Fruit fly (Drosophila melanogaster) whole organism, adult: ENCODE measurements around the gene Cyp1.

Source experiments
- CG14711 ChIP-seq: fragments of 200-800 bp; sonication (Bioruptor generic); optimal IDR thresholded peaks from 2 replicates; lab custom pipeline; 2018; ENCODE audit warnings: missing biosample characterization, mild to moderate bottlenecking, missing genetic modification characterization, moderate library complexity
- CG33017 ChIP-seq: fragments of 200-800 bp; sonication (Bioruptor generic); optimal IDR thresholded peaks from 2 replicates; lab custom pipeline; 2018; ENCODE audit warnings: missing biosample characterization, mild to moderate bottlenecking, missing genetic modification characterization, moderate library complexity
- CG7045 ChIP-seq: fragments of 200-800 bp; sonication (Bioruptor generic); optimal IDR thresholded peaks from 2 replicates; lab custom pipeline; 2017; ENCODE audit warnings: missing biosample characterization, mild to moderate bottlenecking, missing genetic modification characterization
- CG7101 ChIP-seq: fragments of 200-800 bp; sonication (Bioruptor generic); optimal IDR thresholded peaks from 2 replicates; lab custom pipeline; 2018; ENCODE audit warnings: missing biosample characterization, mild to moderate bottlenecking, missing genetic modification characterization, moderate library complexity
- Hr96 ChIP-seq: fragments of 200-800 bp; sonication (Bioruptor generic); optimal IDR thresholded peaks from 2 replicates; lab custom pipeline; 2016; ENCODE audit warnings: missing biosample characterization, missing genetic modification characterization
- Mnt ChIP-seq: fragments of 200-800 bp; sonication (Bioruptor generic); optimal IDR thresholded peaks from 2 replicates; lab custom pipeline; 2016; ENCODE audit warnings: missing biosample characterization, mild to moderate bottlenecking, missing genetic modification characterization
- bab1 ChIP-seq: fragments of 200-800 bp; sonication (Bioruptor generic); optimal IDR thresholded peaks from 3 replicates; lab custom pipeline; 2019; ENCODE audit warnings: missing biosample characterization, mild to moderate bottlenecking, missing genetic modification characterization, moderate library complexity
- cnc ChIP-seq, 2 experiments: fragments of >200 bp; optimal IDR thresholded peaks; 2 replicates each; lab custom pipeline; 2017
- kay ChIP-seq: fragments of 200-800 bp; sonication (Bioruptor generic); peaks from one replicate; lab custom pipeline; 2016; ENCODE audit warnings: missing biosample characterization, missing genetic modification characterization, borderline replicate concordance
- ovo ChIP-seq: fragments of 200-800 bp; sonication (Bioruptor generic); optimal IDR thresholded peaks from 2 replicates; lab custom pipeline; 2016; ENCODE audit warnings: missing biosample characterization, missing genetic modification characterization
- tj ChIP-seq: fragments of 200-800 bp; sonication (Bioruptor generic); optimal IDR thresholded peaks from 3 replicates; lab custom pipeline; 2017; ENCODE audit warnings: missing biosample characterization, mild to moderate bottlenecking, missing genetic modification characterization, moderate library complexity

dm6 chrX:16308310-16308918 lies 11.8 kb downstream of the Cyp1 start, which contains the start of gene Had1:
- TF ChIP-seq kay (GFP tag; lab: Kevin White, UChicago) (no peak), CG7101 (no peak), cnc (optimal IDR thresholded peaks at IDR 0.05; lab: Kevin White, UChicago) (no peak), tj (GFP tag; lab: Kevin White, UChicago) (no peak), Hr96 (no peak), CG33017 (tag; lab: Kevin White, UChicago) (no peak), Mnt (no peak), bab1 (no peak), CG7045 (GFP tag; lab: Kevin White, UChicago) (no peak), CG14711 (tag; lab: Kevin White, UChicago) (no peak), ovo (GFP tag; lab: Kevin White, UChicago) (no peak)
